Fruit fly (Drosophila melanogaster) S2 (cell line): ENCODE data around the gene vig2.
A peak's percentile ranks its signal among the peaks of the same experiment; 100 is the strongest.
"Not testable (repeated sequence)": the region's sequence is repeated elsewhere in the genome, so short reads cannot be mapped to it uniquely, and the experiment has no call there.

Experiments used
- CG8478 ChIP-seq: fragments of >200 bp; optimal IDR thresholded peaks from 2 replicates; lab custom pipeline; 2018
- CTCF ChIP-seq, 2 experiments: fragments of >200 bp; optimal IDR thresholded peaks; 2 replicates each; lab custom pipeline; 2018

Gene vig2

dm6 chr3R:25123262-25123661, at the start of gene vig2:
Gene vig2 (plus strand): TSS chr3R:25123373.
- TF ChIP-seq CG8478 (lab: Kevin White, UChicago); CTCF (optimal IDR thresholded peaks at IDR 0.05; lab: Kevin White, UChicago): not testable (repeated sequence)

- TF ChIP-seq CG8478 (lab: Kevin White, UChicago) (no peak), CTCF (optimal IDR thresholded peaks at IDR 0.05; lab: Kevin White, UChicago) (no peak)
These were observed 48.6 kb upstream of the vig2 start, which contains the start of the genes shams and CG11920 for dm6 chr3R:25074558-25074964. Gene shams (minus strand): TSS chr3R:25074607. Gene CG11920 (plus strand): TSS chr3R:25074877.

dm6 chr3R:25077280-25077820, 45.8 kb upstream of the vig2 start:
- no peak for TF ChIP-seq CTCF (optimal IDR thresholded peaks at IDR 0.05; lab: Kevin White, UChicago)

- TF ChIP-seq CG8478 (lab: Kevin White, UChicago), result no peak
These were observed 44.5 kb upstream of the vig2 start for dm6 chr3R:25078665-25079064.

dm6 chr3R:25080446-25080845, 42.7 kb upstream of the vig2 start:
- no peak for TF ChIP-seq CG8478 (lab: Kevin White, UChicago)
- peak in 1 of 2 experiments; percentile 30 for TF ChIP-seq CTCF (optimal IDR thresholded peaks at IDR 0.05; lab: Kevin White, UChicago)

- no peak for TF ChIP-seq CG8478 (lab: Kevin White, UChicago)
- no peak for TF ChIP-seq CTCF (optimal IDR thresholded peaks at IDR 0.05; lab: Kevin White, UChicago)
These were observed 40.8 kb upstream of the vig2 start, which contains the start of gene fd96Ca for dm6 chr3R:25082348-25082747. Gene fd96Ca (plus strand): TSS chr3R:25082684.

dm6 chr3R:25094639-25095038, 28.5 kb upstream of the vig2 start, which contains the start of gene fd96Cb:
Gene fd96Cb (plus strand): TSS chr3R:25095012.
- no peak for TF ChIP-seq CTCF (optimal IDR thresholded peaks at IDR 0.05; lab: Kevin White, UChicago)
- TF ChIP-seq CG8478 (lab: Kevin White, UChicago), result no peak

- TF ChIP-seq CG8478 (lab: Kevin White, UChicago) (no peak), CTCF (optimal IDR thresholded peaks at IDR 0.05; lab: Kevin White, UChicago) (no peak)
These were observed 25.7 kb upstream of the vig2 start, which contains the start of the genes CG33095 and CG33096 for dm6 chr3R:25097486-25097885. Gene CG33095 (plus strand): TSS chr3R:25097672. Gene CG33096 (plus strand): TSS chr3R:25097672.

dm6 chr3R:25102253-25102652, 20.9 kb upstream of the vig2 start, which contains the start of gene CG45095:
Gene CG45095 (plus strand): TSS chr3R:25102553.
- TF ChIP-seq CG8478 (lab: Kevin White, UChicago) (no peak), CTCF (optimal IDR thresholded peaks at IDR 0.05; lab: Kevin White, UChicago) (no peak)

- TF ChIP-seq CG8478 (lab: Kevin White, UChicago) (no peak), CTCF (optimal IDR thresholded peaks at IDR 0.05; lab: Kevin White, UChicago) (no peak)
These were observed 14.2 kb upstream of the vig2 start, which contains the start of gene CG34027 for dm6 chr3R:25108932-25109331. Gene CG34027 (minus strand): TSS chr3R:25109032.

- no peak for TF ChIP-seq CG8478 (lab: Kevin White, UChicago)
- TF ChIP-seq CTCF (optimal IDR thresholded peaks at IDR 0.05; lab: Kevin White, UChicago), result peak; percentile 38 to 68
These were observed 10.7 kb upstream of the vig2 start, which contains the start of gene Nepl16 for dm6 chr3R:25112466-25112939. Gene Nepl16 (minus strand): TSS chr3R:25112516.

- TF ChIP-seq CG8478 (lab: Kevin White, UChicago) (no peak), CTCF (optimal IDR thresholded peaks at IDR 0.05; lab: Kevin White, UChicago) (no peak)
These were observed 399 bp upstream of the vig2 start, which contains the start of the genes CG31510 and TTLL5 for dm6 chr3R:25122736-25123211. Gene CG31510 (minus strand): TSS chr3R:25122920. Gene TTLL5 (minus strand): TSS chr3R:25122920.

- TF ChIP-seq CTCF (optimal IDR thresholded peaks at IDR 0.05; lab: Kevin White, UChicago) (no peak), CG8478 (lab: Kevin White, UChicago) (no peak)
These were observed 3.6 kb downstream of the vig2 start for dm6 chr3R:25126823-25127222.

- TF ChIP-seq CG8478 (lab: Kevin White, UChicago) (no peak), CTCF (optimal IDR thresholded peaks at IDR 0.05; lab: Kevin White, UChicago) (no peak)
These were observed 4.1 kb downstream of the vig2 start, which contains the start of the genes Mocs2A, Mocs2B and Clbn for dm6 chr3R:25127231-25127689. Gene Mocs2A (minus strand): TSS chr3R:25127359. Gene Mocs2B (minus strand): TSS chr3R:25127359. Gene Clbn (plus strand): TSS chr3R:25127502.

dm6 chr3R:25131042-25131441, 7.9 kb downstream of the vig2 start, which contains the start of gene Bili:
Gene Bili (plus strand): TSS chr3R:25131306.
- not testable (repeated sequence) for TF ChIP-seq CG8478 (lab: Kevin White, UChicago); CTCF (optimal IDR thresholded peaks at IDR 0.05; lab: Kevin White, UChicago)
